Fruit fly (Drosophila melanogaster) whole organism, wandering third instar larva: Measurements from ENCODE around the gene CG12713.

ENCODE experiments used
- Abd-B ChIP-seq: fragments of >200 bp; optimal IDR thresholded peaks from 2 replicates; lab custom pipeline; 2017; ENCODE audit warnings: missing biosample characterization, missing genetic modification characterization
- CG32264 ChIP-seq: fragments of 200-800 bp; sonication (Bioruptor generic); optimal IDR thresholded peaks from 2 replicates; lab custom pipeline; 2016; ENCODE audit warnings: missing biosample characterization, missing genetic modification characterization
- CG9705 ChIP-seq: fragments of 200-800 bp; sonication (Bioruptor generic); optimal IDR thresholded peaks from 2 replicates; lab custom pipeline; 2018; ENCODE audit warnings: missing biosample characterization, mild to moderate bottlenecking, missing genetic modification characterization
- CrebA ChIP-seq: fragments of 200-800 bp; sonication (Bioruptor generic); optimal IDR thresholded peaks from 2 replicates; lab custom pipeline; 2016; ENCODE audit warnings: missing biosample characterization, mild to moderate bottlenecking, missing genetic modification characterization, borderline replicate concordance
- Dfd ChIP-seq: fragments of >200 bp; optimal IDR thresholded peaks from 2 replicates; lab custom pipeline; 2017; ENCODE audit warnings: missing biosample characterization, missing genetic modification characterization
- Dif ChIP-seq: fragments of 200-275, 200-300 bp; sonication (Bioruptor generic); optimal IDR thresholded peaks from 2 replicates; lab custom pipeline; 2018; ENCODE audit warnings: missing biosample characterization, missing genetic modification characterization; ENCODE audit not compliant: partially characterized antibody
- GATAd ChIP-seq: sonication (Bioruptor generic); optimal IDR thresholded peaks from 2 replicates; lab custom pipeline; 2016; ENCODE audit warnings: missing biosample characterization, missing genetic modification characterization
- HLH106 ChIP-seq: fragments of 200-800 bp; optimal IDR thresholded peaks from 3 replicates; lab custom pipeline; 2019; ENCODE audit warnings: missing biosample characterization, mild to moderate bottlenecking, missing genetic modification characterization, moderate library complexity
- Hnf4 ChIP-seq: fragments of 200-800 bp; sonication (Bioruptor generic); optimal IDR thresholded peaks from 2 replicates; lab custom pipeline; 2016; ENCODE audit warnings: missing biosample characterization, mild to moderate bottlenecking, missing genetic modification characterization
- Hr78 ChIP-seq: fragments of >200 bp; optimal IDR thresholded peaks from 2 replicates; lab custom pipeline; 2017; ENCODE audit warnings: missing biosample characterization, missing genetic modification characterization
- Hr83 ChIP-seq: fragments of 200-300 bp; sonication (Bioruptor generic); optimal IDR thresholded peaks from 2 replicates; lab custom pipeline; 2016; ENCODE audit warnings: missing biosample characterization, mild to moderate bottlenecking, missing genetic modification characterization, moderate library complexity; ENCODE audit not compliant: poor library complexity, severe bottlenecking
- Jra ChIP-seq: sonication (Bioruptor generic); optimal IDR thresholded peaks from 2 replicates; lab custom pipeline; 2016; ENCODE audit warnings: missing biosample characterization, missing genetic modification characterization
- Mio ChIP-seq: sonication (Bioruptor generic); optimal IDR thresholded peaks from 2 replicates; lab custom pipeline; 2016; ENCODE audit warnings: missing biosample characterization, missing genetic modification characterization
- Myc ChIP-seq: fragments of >200 bp; optimal IDR thresholded peaks from 2 replicates; lab custom pipeline; 2017
- N ChIP-seq: fragments of >200 bp; optimal IDR thresholded peaks from 2 replicates; lab custom pipeline; 2018; ENCODE audit warnings: missing biosample characterization, missing external identifiers, missing genetic modification characterization
- OdsH ChIP-seq: fragments of 200-800 bp; sonication (Bioruptor generic); optimal IDR thresholded peaks from 2 replicates; lab custom pipeline; 2016; ENCODE audit warnings: missing biosample characterization, mild to moderate bottlenecking, missing genetic modification characterization
- Rel ChIP-seq, 2 experiments: fragments of 200-800 bp; sonication (Bioruptor generic) in 1 of 2; optimal IDR thresholded peaks; 2 replicates in 1 of 2; 3 replicates in 1 of 2; lab custom pipeline; 2016 to 2019; ENCODE audit warnings: mild to moderate bottlenecking in 2 of 2, missing biosample characterization in 2 of 2, missing genetic modification characterization in 2 of 2, moderate library complexity in 1 of 2
- Sp1 ChIP-seq: fragments of 200-800 bp; sonication (Bioruptor generic); optimal IDR thresholded peaks from 3 replicates; lab custom pipeline; 2019; ENCODE audit warnings: missing biosample characterization, mild to moderate bottlenecking, missing genetic modification characterization, moderate library complexity
- Vsx2 ChIP-seq: fragments of 200-300, 225-300 bp; sonication (Bioruptor generic); optimal IDR thresholded peaks from 2 replicates; lab custom pipeline; 2018; ENCODE audit warnings: missing biosample characterization, missing genetic modification characterization; ENCODE audit not compliant: partially characterized antibody
- br ChIP-seq: fragments of 200-800 bp; sonication (Bioruptor generic); optimal IDR thresholded peaks from 2 replicates; lab custom pipeline; 2016; ENCODE audit warnings: missing biosample characterization, missing genetic modification characterization
- brk ChIP-seq: fragments of 200-800 bp; sonication (Bioruptor generic); optimal IDR thresholded peaks from 2 replicates; lab custom pipeline; 2016; ENCODE audit warnings: missing biosample characterization, mild to moderate bottlenecking, missing genetic modification characterization
- dl ChIP-seq, 2 experiments: fragments of 175-275, 200-275 bp in 1 of 2; fragments of 200-275 bp in 1 of 2; sonication (Bioruptor generic); optimal IDR thresholded peaks; lab custom pipeline; 2018; ENCODE audit warnings: mild to moderate bottlenecking in 2 of 2, missing biosample characterization in 2 of 2, missing genetic modification characterization in 2 of 2, moderate library complexity in 2 of 2; ENCODE audit not compliant: partially characterized antibody in 2 of 2, insufficient read depth in 1 of 2
- dmrt93B ChIP-seq: fragments of 200-800 bp; sonication (Bioruptor generic); optimal IDR thresholded peaks from 2 replicates; lab custom pipeline; 2018; ENCODE audit warnings: missing biosample characterization, mild to moderate bottlenecking, missing genetic modification characterization
- dsf ChIP-seq: sonication (Bioruptor generic); optimal IDR thresholded peaks from 2 replicates; lab custom pipeline; 2016; ENCODE audit warnings: missing biosample characterization, missing genetic modification characterization, borderline replicate concordance
- ey ChIP-seq: fragments of 200-800 bp; sonication (Bioruptor generic); optimal IDR thresholded peaks from 2 replicates; lab custom pipeline; 2016; ENCODE audit warnings: missing biosample characterization, missing genetic modification characterization
- foxo ChIP-seq, 2 experiments: fragments of 200-800 bp; sonication (Bioruptor generic); optimal IDR thresholded peaks; 2 replicates in 1 of 2; 3 replicates in 1 of 2; lab custom pipeline; 2016 to 2017; ENCODE audit warnings: missing biosample characterization in 2 of 2, missing genetic modification characterization in 2 of 2
- fru ChIP-seq: fragments of 200-800 bp; sonication (Bioruptor generic); optimal IDR thresholded peaks from 3 replicates; lab custom pipeline; 2016; ENCODE audit warnings: missing biosample characterization, mild to moderate bottlenecking, missing genetic modification characterization
- h ChIP-seq: fragments of 200-800 bp; sonication (Bioruptor generic); optimal IDR thresholded peaks from 3 replicates; lab custom pipeline; 2016; ENCODE audit warnings: missing biosample characterization, mild to moderate bottlenecking, missing genetic modification characterization
- jim ChIP-seq: fragments of 175-275, 200-325 bp; sonication (Bioruptor generic); optimal IDR thresholded peaks from 2 replicates; lab custom pipeline; 2016; ENCODE audit warnings: missing biosample characterization, mild to moderate bottlenecking, missing genetic modification characterization
- lola ChIP-seq: fragments of >200 bp; optimal IDR thresholded peaks from 2 replicates; lab custom pipeline; 2017; ENCODE audit warnings: missing biosample characterization, missing genetic modification characterization
- pan ChIP-seq: fragments of >200 bp; optimal IDR thresholded peaks from 2 replicates; lab custom pipeline; 2017
- psq ChIP-seq: fragments of 200-800 bp; sonication (Bioruptor generic); optimal IDR thresholded peaks from 3 replicates; lab custom pipeline; 2017; ENCODE audit warnings: missing biosample characterization, mild to moderate bottlenecking, missing genetic modification characterization, moderate library complexity
- rgr ChIP-seq: fragments of 200-800 bp; sonication (Bioruptor generic); optimal IDR thresholded peaks from 3 replicates; lab custom pipeline; 2016; ENCODE audit warnings: missing biosample characterization, mild to moderate bottlenecking, missing genetic modification characterization
- sage ChIP-seq: fragments of 200-800 bp; sonication (Bioruptor generic); optimal IDR thresholded peaks from 2 replicates; lab custom pipeline; 2016; ENCODE audit warnings: missing biosample characterization, mild to moderate bottlenecking, missing genetic modification characterization
- sv ChIP-seq: fragments of 200-800 bp; sonication (Bioruptor generic); optimal IDR thresholded peaks from 3 replicates; lab custom pipeline; 2016; ENCODE audit warnings: missing biosample characterization, missing genetic modification characterization
- tai ChIP-seq: sonication (Bioruptor generic); optimal IDR thresholded peaks from 2 replicates; lab custom pipeline; 2016; ENCODE audit warnings: missing biosample characterization, missing genetic modification characterization
- usp ChIP-seq: fragments of >200 bp; optimal IDR thresholded peaks from 2 replicates; lab custom pipeline; 2017; ENCODE audit warnings: missing biosample characterization, missing genetic modification characterization
- woc ChIP-seq: sonication (Bioruptor generic); optimal IDR thresholded peaks from 2 replicates; lab custom pipeline; 2016; ENCODE audit warnings: missing biosample characterization, mild to moderate bottlenecking, missing genetic modification characterization

The CG12713 gene

dm6 chr3L:15809768-15810167 is 22.5 kb upstream of the CG12713 start:
- peak; percentile 76 for TF ChIP-seq N
- TF ChIP-seq Hr83 (GFP tag; lab: Kevin White, UChicago): no peak
- peak; percentile 16 for TF ChIP-seq Hr78 (GFP tag; lab: Kevin White, UChicago)
- TF ChIP-seq HLH106 (tag; lab: Kevin White, UChicago): no peak
- peak; percentile 82 for TF ChIP-seq Myc (lab: Kevin White, UChicago)

dm6 chr3L:15813988-15814387 is 18.3 kb upstream of the CG12713 start:
- TF ChIP-seq GATAd (GFP tag; lab: Kevin White, UChicago) (no peak), Hr78 (GFP tag; lab: Kevin White, UChicago) (no peak), h (GFP tag; lab: Kevin White, UChicago) (no peak), HLH106 (tag; lab: Kevin White, UChicago) (no peak), N (no peak), Dfd (no peak), ey (GFP tag; lab: Kevin White, UChicago) (no peak)
- TF ChIP-seq, all 38 proteins: peak for 0

dm6 chr3L:15815353-15816142 is 16.7 kb upstream of the CG12713 start:
- no peak for TF ChIP-seq usp (GFP tag; lab: Kevin White, UChicago)
- TF ChIP-seq CG32264 (GFP tag; lab: Kevin White, UChicago): peak; percentile 45
- TF ChIP-seq dmrt93B (GFP tag; lab: Kevin White, UChicago): no peak
- TF ChIP-seq Dif: peak; percentile 69
- TF ChIP-seq CG9705 (GFP tag; lab: Kevin White, UChicago): peak; percentile 17
- TF ChIP-seq tai (GFP tag; lab: Kevin White, UChicago): peak; percentile 69
- peak; percentile 90 for TF ChIP-seq OdsH (GFP tag; lab: Kevin White, UChicago)
- peak; percentile 76 for TF ChIP-seq Dfd
- peak in 1 of 2 experiments; percentile 93 for TF ChIP-seq foxo (GFP tag; optimal IDR thresholded peaks at IDR 0.05; lab: Kevin White, UChicago)
- peak; percentile 90 for TF ChIP-seq rgr (GFP tag; lab: Kevin White, UChicago)
- peak; percentile 6 for TF ChIP-seq N
- TF ChIP-seq CrebA: no peak
- TF ChIP-seq ey (GFP tag; lab: Kevin White, UChicago): peak; percentile 86
- TF ChIP-seq Sp1 (GFP tag; lab: Kevin White, UChicago): peak; percentile 83
- TF ChIP-seq fru (GFP tag; lab: Kevin White, UChicago): peak; percentile 90
- no peak for TF ChIP-seq Mio (GFP tag; lab: Kevin White, UChicago)
- TF ChIP-seq jim (GFP tag; lab: Kevin White, UChicago): no peak
- peak; percentile 89 for TF ChIP-seq h (GFP tag; lab: Kevin White, UChicago)
- peak; percentile 79 for TF ChIP-seq Hnf4 (GFP tag; lab: Kevin White, UChicago)
- no peak for TF ChIP-seq dsf (GFP tag; lab: Kevin White, UChicago)
- no peak for TF ChIP-seq Rel (GFP tag; optimal IDR thresholded peaks at IDR 0.05; lab: Kevin White, UChicago)
- no peak for TF ChIP-seq Rel (tag; optimal IDR thresholded peaks at IDR 0.05; lab: Kevin White, UChicago)
- peak; percentile 74 for TF ChIP-seq br (GFP tag; lab: Kevin White, UChicago)
- TF ChIP-seq psq (GFP tag; lab: Kevin White, UChicago): peak; percentile 95
- TF ChIP-seq Hr83 (GFP tag; lab: Kevin White, UChicago): no peak
- no peak for TF ChIP-seq Myc (lab: Kevin White, UChicago)
- TF ChIP-seq Vsx2: no peak
- TF ChIP-seq sv (GFP tag; lab: Kevin White, UChicago): peak; percentile 23
- no peak for TF ChIP-seq lola (GFP tag; lab: Kevin White, UChicago)
- no peak for TF ChIP-seq pan
- peak; percentile 73 for TF ChIP-seq HLH106 (tag; lab: Kevin White, UChicago)
- peak; percentile 2 for TF ChIP-seq Jra
- peak; percentile 69 for TF ChIP-seq woc (GFP tag; lab: Kevin White, UChicago)
- TF ChIP-seq Hr78 (GFP tag; lab: Kevin White, UChicago): no peak
- peak; percentile 64 for TF ChIP-seq GATAd (GFP tag; lab: Kevin White, UChicago)
- peak in 1 of 2 experiments; percentile 75 for TF ChIP-seq dl (GFP tag; optimal IDR thresholded peaks at IDR 0.05; lab: Kevin White, UChicago; ENCODE audit: insufficient read depth in 1 of 2, partially characterized antibody in 2 of 2)
- TF ChIP-seq Abd-B (GFP tag; lab: Kevin White, UChicago): no peak
- peak; percentile 39 for TF ChIP-seq sage (GFP tag; lab: Kevin White, UChicago)
- peak; percentile 89 for TF ChIP-seq brk (GFP tag; lab: Kevin White, UChicago)
